Worm (Caenorhabditis elegans): ENCODE measurements around the gene T18D3.5.

Gene T18D3.5

ce11 chrX:12466769-12467168, 3.2 kb downstream of the T18D3.5 start, which contains the start of gene cdf-2:
Gene cdf-2 (minus strand): TSS chrX:12466917.
- TF ChIP-seq tab-1 (GFP tag; IDR thresholded peaks at IDR 0.05) (no peak), T22C8.4 (GFP tag; IDR thresholded peaks at IDR 0.05) (no peak), ztf-23 (GFP tag; IDR thresholded peaks at IDR 0.05) (no peak), flt-1 (GFP tag; IDR thresholded peaks at IDR 0.05) (no peak), ref-1 (GFP tag; conservative IDR thresholded peaks at IDR 0.05) (no peak), cog-1 (tag; optimal IDR thresholded peaks at IDR 0.05) (no peak), med-1 (GFP tag; optimal IDR thresholded peaks at IDR 0.05; ENCODE audit: insufficient read depth) (no peak), klf-2 (GFP tag; conservative IDR thresholded peaks at IDR 0.05) (no peak), ztf-29 (GFP tag; IDR thresholded peaks at IDR 0.05) (no peak)

- 0 out of 2 replicates have a peak, but pooled peaks have one; percentile 39 for TF ChIP-seq tab-1 (GFP tag; IDR thresholded peaks at IDR 0.05)
- no peak for TF ChIP-seq med-1 (GFP tag; optimal IDR thresholded peaks at IDR 0.05; ENCODE audit: insufficient read depth)
Measured at ce11 chrX:12467660-12468111, 4.1 kb downstream of the T18D3.5 start, which contains the start of gene myo-2. Gene myo-2 (plus strand): TSS chrX:12468061.

ce11 chrX:12469846-12470245, 6.2 kb downstream of the T18D3.5 start:
- TF ChIP-seq ref-1 (GFP tag; conservative IDR thresholded peaks at IDR 0.05) (no peak), T22C8.4 (GFP tag; IDR thresholded peaks at IDR 0.05) (no peak), tab-1 (GFP tag; IDR thresholded peaks at IDR 0.05) (no peak), cog-1 (tag; optimal IDR thresholded peaks at IDR 0.05) (no peak), flt-1 (GFP tag; IDR thresholded peaks at IDR 0.05) (no peak), med-1 (GFP tag; optimal IDR thresholded peaks at IDR 0.05; ENCODE audit: insufficient read depth) (no peak)

- TF ChIP-seq flt-1 (GFP tag; IDR thresholded peaks at IDR 0.05) (no peak), med-1 (GFP tag; optimal IDR thresholded peaks at IDR 0.05; ENCODE audit: insufficient read depth) (no peak), ztf-23 (GFP tag; IDR thresholded peaks at IDR 0.05) (no peak), cog-1 (tag; optimal IDR thresholded peaks at IDR 0.05) (no peak), tab-1 (GFP tag; IDR thresholded peaks at IDR 0.05) (no peak), ztf-29 (GFP tag; IDR thresholded peaks at IDR 0.05) (no peak), ref-1 (GFP tag; conservative IDR thresholded peaks at IDR 0.05) (no peak), klf-2 (GFP tag; conservative IDR thresholded peaks at IDR 0.05) (no peak), T22C8.4 (GFP tag; IDR thresholded peaks at IDR 0.05) (no peak)
Measured at ce11 chrX:12472232-12472631, 8.6 kb downstream of the T18D3.5 start.

ce11 chrX:12476412-12476811, 12.8 kb downstream of the T18D3.5 start:
- TF ChIP-seq med-1 (GFP tag; optimal IDR thresholded peaks at IDR 0.05; ENCODE audit: insufficient read depth) = no peak
- no peak for TF ChIP-seq flt-1 (GFP tag; IDR thresholded peaks at IDR 0.05)
- no peak for TF ChIP-seq T22C8.4 (GFP tag; IDR thresholded peaks at IDR 0.05)
- no peak for TF ChIP-seq ref-1 (GFP tag; conservative IDR thresholded peaks at IDR 0.05)
- TF ChIP-seq cog-1 (tag; optimal IDR thresholded peaks at IDR 0.05) = no peak
- no peak for TF ChIP-seq ztf-23 (GFP tag; IDR thresholded peaks at IDR 0.05)
- no peak for TF ChIP-seq tab-1 (GFP tag; IDR thresholded peaks at IDR 0.05)
- no peak for TF ChIP-seq klf-2 (GFP tag; conservative IDR thresholded peaks at IDR 0.05)
- TF ChIP-seq ztf-29 (GFP tag; IDR thresholded peaks at IDR 0.05) = no peak

- TF ChIP-seq ztf-29 (GFP tag; IDR thresholded peaks at IDR 0.05) (no peak), ztf-23 (GFP tag; IDR thresholded peaks at IDR 0.05) (no peak), ref-1 (GFP tag; conservative IDR thresholded peaks at IDR 0.05) (no peak), tab-1 (GFP tag; IDR thresholded peaks at IDR 0.05) (no peak), med-1 (GFP tag; optimal IDR thresholded peaks at IDR 0.05; ENCODE audit: insufficient read depth) (no peak), T22C8.4 (GFP tag; IDR thresholded peaks at IDR 0.05) (no peak), cog-1 (tag; optimal IDR thresholded peaks at IDR 0.05) (no peak)
Measured at ce11 chrX:12477341-12477740, 13.7 kb downstream of the T18D3.5 start, which contains the start of gene F45E6.1. Gene F45E6.1 (minus strand): TSS chrX:12477441.

- TF ChIP-seq ztf-29 (GFP tag; IDR thresholded peaks at IDR 0.05) = no peak
- no peak for TF ChIP-seq flt-1 (GFP tag; IDR thresholded peaks at IDR 0.05)
- no peak for TF ChIP-seq ztf-23 (GFP tag; IDR thresholded peaks at IDR 0.05)
- no peak for TF ChIP-seq T22C8.4 (GFP tag; IDR thresholded peaks at IDR 0.05)
- no peak for TF ChIP-seq cog-1 (tag; optimal IDR thresholded peaks at IDR 0.05)
- no peak for TF ChIP-seq klf-2 (GFP tag; conservative IDR thresholded peaks at IDR 0.05)
- TF ChIP-seq tab-1 (GFP tag; IDR thresholded peaks at IDR 0.05) = no peak
- no peak for TF ChIP-seq ref-1 (GFP tag; conservative IDR thresholded peaks at IDR 0.05)
- TF ChIP-seq med-1 (GFP tag; optimal IDR thresholded peaks at IDR 0.05; ENCODE audit: insufficient read depth) = no peak
Measured at ce11 chrX:12478465-12478864, 14.9 kb downstream of the T18D3.5 start.

ce11 chrX:12479027-12479426, 15.4 kb downstream of the T18D3.5 start:
- TF ChIP-seq klf-2 (GFP tag; conservative IDR thresholded peaks at IDR 0.05) = no peak
- no peak for TF ChIP-seq cog-1 (tag; optimal IDR thresholded peaks at IDR 0.05)
- TF ChIP-seq tab-1 (GFP tag; IDR thresholded peaks at IDR 0.05) = no peak
- no peak for TF ChIP-seq ztf-23 (GFP tag; IDR thresholded peaks at IDR 0.05)
- TF ChIP-seq flt-1 (GFP tag; IDR thresholded peaks at IDR 0.05) = no peak
- TF ChIP-seq T22C8.4 (GFP tag; IDR thresholded peaks at IDR 0.05) = no peak
- no peak for TF ChIP-seq ref-1 (GFP tag; conservative IDR thresholded peaks at IDR 0.05)
- TF ChIP-seq ztf-29 (GFP tag; IDR thresholded peaks at IDR 0.05) = no peak
- TF ChIP-seq med-1 (GFP tag; optimal IDR thresholded peaks at IDR 0.05; ENCODE audit: insufficient read depth) = no peak

- TF ChIP-seq cog-1 (tag; optimal IDR thresholded peaks at IDR 0.05) (peak; percentile 63), ref-1 (GFP tag; conservative IDR thresholded peaks at IDR 0.05) (0 out of 2 replicates have a peak, but pooled peaks have one; percentile 37), flt-1 (GFP tag; IDR thresholded peaks at IDR 0.05) (peak; percentile 74), ztf-29 (GFP tag; IDR thresholded peaks at IDR 0.05) (no peak), T22C8.4 (GFP tag; IDR thresholded peaks at IDR 0.05) (no peak), tab-1 (GFP tag; IDR thresholded peaks at IDR 0.05) (0 out of 2 replicates have a peak, but pooled peaks have one; percentile 69), klf-2 (GFP tag; conservative IDR thresholded peaks at IDR 0.05) (no peak), med-1 (GFP tag; optimal IDR thresholded peaks at IDR 0.05; ENCODE audit: insufficient read depth) (no peak), ztf-23 (GFP tag; IDR thresholded peaks at IDR 0.05) (0 out of 2 replicates have a peak, but pooled peaks have one; percentile 50)
Measured at ce11 chrX:12480447-12480998, 16.9 kb downstream of the T18D3.5 start, which contains the start of gene atf-6. Gene atf-6 (plus strand): TSS chrX:12480948.

All from whole organism, midembryonic.